In the genomic region with DNA sequence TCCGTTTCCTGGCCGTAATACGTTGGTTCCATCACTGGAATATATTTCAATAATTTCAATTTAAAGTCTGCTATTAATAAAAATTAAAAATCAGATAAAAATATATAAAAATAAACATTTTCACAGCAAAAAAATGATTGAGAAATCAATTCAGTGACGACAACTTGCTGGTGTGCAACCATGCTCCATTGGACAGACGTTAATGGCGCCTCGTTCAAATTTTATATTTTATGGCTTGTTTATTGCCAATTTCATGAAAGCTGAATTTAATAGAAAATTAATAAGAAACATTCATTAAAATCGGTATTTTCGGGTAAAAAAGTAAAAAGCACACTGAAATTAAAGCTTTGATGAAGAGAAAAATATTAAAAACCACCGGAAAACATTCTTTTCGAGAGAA, we compare ENCODE assay signal across 5 worm cellular contexts.
TF ChIP-seq lines count a peak whose summit lies in the region.

Y53C12A.3 (minus strand) TSS at position 34 of the 400 bp plus-strand sequence.

TF ChIP-seq in whole organism, L1 larva, 84 proteins besides CTCF, POLR2A, EP300 and RAD21 (continues in another document):
- TF ChIP-seq skn-1 (tag; optimal IDR thresholded peaks at IDR 0.05; lab: Kevin White, UChicago) (peak; percentile 57), nhr-28 (tag; optimal IDR thresholded peaks at IDR 0.05; lab: Kevin White, UChicago) (no peak), mep-1 (tag; optimal IDR thresholded peaks at IDR 0.05; lab: Kevin White, UChicago) (peak; percentile 58), ztf-4 (tag; optimal IDR thresholded peaks at IDR 0.05; lab: Kevin White, UChicago) (no peak), nhr-84 (tag; optimal IDR thresholded peaks at IDR 0.05; lab: Kevin White, UChicago) (no peak), unc-30 (tag; optimal IDR thresholded peaks at IDR 0.05; lab: Kevin White, UChicago) (no peak), nhr-77 (tag; optimal IDR thresholded peaks at IDR 0.05; lab: Kevin White, UChicago) (no peak), aly-2 (tag; optimal IDR thresholded peaks at IDR 0.05; lab: Kevin White, UChicago) (no peak), unc-98 (GFP tag; IDR thresholded peaks at IDR 0.05; lab: Robert Waterston, UW) (no peak), mef-2 (tag; optimal IDR thresholded peaks at IDR 0.05; lab: Kevin White, UChicago) (no peak), nhr-19 (GFP tag; conservative IDR thresholded peaks at IDR 0.05; lab: Robert Waterston, UW) (no peak), pax-3 (tag; optimal IDR thresholded peaks at IDR 0.05; lab: Kevin White, UChicago) (no peak), irx-1 (tag; optimal IDR thresholded peaks at IDR 0.05; lab: Kevin White, UChicago) (no peak), nhr-20 (tag; optimal IDR thresholded peaks at IDR 0.05; lab: Kevin White, UChicago) (peak; percentile 47), fkh-8 (tag; optimal IDR thresholded peaks at IDR 0.05; lab: Kevin White, UChicago) (no peak), Y116A8C.19 (tag; optimal IDR thresholded peaks at IDR 0.05; lab: Kevin White, UChicago; ENCODE audit: borderline replicate concordance) (no peak), ces-1 (GFP tag; optimal IDR thresholded peaks at IDR 0.05; lab: Kevin White, UChicago) (no peak), fos-1 (tag; optimal IDR thresholded peaks at IDR 0.05; lab: Kevin White, UChicago) (no peak)

TF ChIP-seq in whole organism, L3 larva, 47 proteins besides CTCF, POLR2A, EP300 and RAD21 (continues in another document):
- TF ChIP-seq elt-3 (tag; optimal IDR thresholded peaks at IDR 0.05; lab: Kevin White, UChicago) (no peak), nhr-25 (tag; optimal IDR thresholded peaks at IDR 0.05; lab: Kevin White, UChicago) (no peak), pha-4 (tag; optimal IDR thresholded peaks at IDR 0.05; lab: Kevin White, UChicago) (peak; percentile 78), aly-2 (tag; optimal IDR thresholded peaks at IDR 0.05; lab: Kevin White, UChicago) (no peak), R02D3.7 (tag; optimal IDR thresholded peaks at IDR 0.05; lab: Kevin White, UChicago) (no peak), ZK546.5 (tag; optimal IDR thresholded peaks at IDR 0.05; lab: Kevin White, UChicago) (no peak), ztf-4 (tag; optimal IDR thresholded peaks at IDR 0.05; lab: Kevin White, UChicago) (no peak), nfya-1 (tag; optimal IDR thresholded peaks at IDR 0.05; lab: Kevin White, UChicago; ENCODE audit: insufficient read depth) (peak; percentile 52), jun-1 (tag; optimal IDR thresholded peaks at IDR 0.05; lab: Kevin White, UChicago) (no peak), nhr-28 (tag; optimal IDR thresholded peaks at IDR 0.05; lab: Kevin White, UChicago) (no peak), lin-39 (tag; optimal IDR thresholded peaks at IDR 0.05; lab: Kevin White, UChicago) (peak; percentile 16), ztf-11 (tag; optimal IDR thresholded peaks at IDR 0.05; lab: Kevin White, UChicago) (no peak), elt-1 (tag; optimal IDR thresholded peaks at IDR 0.05; lab: Kevin White, UChicago) (no peak), mml-1 (tag; optimal IDR thresholded peaks at IDR 0.05; lab: Kevin White, UChicago) (no peak), eor-1 (tag; optimal IDR thresholded peaks at IDR 0.05; lab: Kevin White, UChicago) (no peak), unc-62 (GFP tag; optimal IDR thresholded peaks at IDR 0.05; lab: Kevin White, UChicago) (no peak), egl-5 (tag; optimal IDR thresholded peaks at IDR 0.05; lab: Kevin White, UChicago) (peak; percentile 4), zag-1 (tag; optimal IDR thresholded peaks at IDR 0.05; lab: Kevin White, UChicago) (no peak), nhr-237 (tag; optimal IDR thresholded peaks at IDR 0.05; lab: Kevin White, UChicago) (no peak)

TF ChIP-seq in whole organism, early embryonic, 17 proteins besides CTCF, POLR2A, EP300 and RAD21:
- TF ChIP-seq ets-7 (tag; optimal IDR thresholded peaks at IDR 0.05; lab: Kevin White, UChicago) = no peak
- TF ChIP-seq tbx-11 (GFP tag; IDR thresholded peaks at IDR 0.05; lab: Robert Waterston, UW) = no peak
- no peak for TF ChIP-seq sea-1 (GFP tag; conservative IDR thresholded peaks at IDR 0.05; lab: Robert Waterston, UW)
- TF ChIP-seq pes-1 (GFP tag; IDR thresholded peaks at IDR 0.05; lab: Robert Waterston, UW) = no peak
- TF ChIP-seq F13C5.2 (tag; optimal IDR thresholded peaks at IDR 0.05; lab: Kevin White, UChicago) = peak; percentile 16
- TF ChIP-seq ceh-13 (GFP tag; optimal IDR thresholded peaks at IDR 0.05; lab: Kevin White, UChicago) = no peak

TF ChIP-seq in whole organism, midembryonic, 9 proteins besides CTCF, POLR2A, EP300 and RAD21:
- TF ChIP-seq med-1 (GFP tag; optimal IDR thresholded peaks at IDR 0.05; lab: Kevin White, UChicago; ENCODE audit: insufficient read depth) (no peak), ztf-23 (GFP tag; IDR thresholded peaks at IDR 0.05; lab: Robert Waterston, UW) (0 out of 2 replicates have a peak, but pooled peaks have one; percentile 7), cog-1 (tag; optimal IDR thresholded peaks at IDR 0.05; lab: Kevin White, UChicago) (peak; percentile 23), ztf-29 (GFP tag; IDR thresholded peaks at IDR 0.05; lab: Robert Waterston, UW) (no peak)

TF ChIP-seq in whole organism, young adult, 124 proteins besides CTCF, POLR2A, EP300 and RAD21:
- TF ChIP-seq nhr-80 (tag; optimal IDR thresholded peaks at IDR 0.05; lab: Kevin White, UChicago) = no peak
- TF ChIP-seq nhr-90 (tag; optimal IDR thresholded peaks at IDR 0.05; lab: Kevin White, UChicago) = no peak
- TF ChIP-seq F23B12.7 (tag; optimal IDR thresholded peaks at IDR 0.05; lab: Kevin White, UChicago; ENCODE audit: insufficient read depth) = peak; percentile 32
- TF ChIP-seq mcd-1 (GFP tag; IDR thresholded peaks at IDR 0.05; lab: Robert Waterston, UW) = peak; percentile 78
- TF ChIP-seq F39B2.1 (GFP tag; IDR thresholded peaks at IDR 0.05; lab: Robert Waterston, UW) = no peak
- TF ChIP-seq hsf-1 (GFP tag; IDR thresholded peaks at IDR 0.05; lab: Robert Waterston, UW) = no peak
- no peak for TF ChIP-seq D2030.7 (GFP tag; IDR thresholded peaks at IDR 0.05; lab: Robert Waterston, UW)
- no peak for TF ChIP-seq aptf-3 (GFP tag; IDR thresholded peaks at IDR 0.05; lab: Robert Waterston, UW)
- TF ChIP-seq lin-54 (GFP tag; optimal IDR thresholded peaks at IDR 0.05; lab: Kevin White, UChicago) = peak; percentile 79
- TF ChIP-seq lag-1 (GFP tag; IDR thresholded peaks at IDR 0.05; lab: Robert Waterston, UW) = no peak
- no peak for TF ChIP-seq F57C9.4 (tag; optimal IDR thresholded peaks at IDR 0.05; lab: Kevin White, UChicago)
- peak in 1 of 3 experiments; percentile 72 for TF ChIP-seq lin-35 (GFP tag; optimal IDR thresholded peaks at IDR 0.05; lab: Kevin White, UChicago)
- TF ChIP-seq F33H1.4 (GFP tag; IDR thresholded peaks at IDR 0.05; lab: Robert Waterston, UW) = no peak
- TF ChIP-seq attf-6 (GFP tag; IDR thresholded peaks at IDR 0.05; lab: Robert Waterston, UW) = no peak
- no peak for TF ChIP-seq ceh-58 (GFP tag; IDR thresholded peaks at IDR 0.05; lab: Robert Waterston, UW)
- no peak for TF ChIP-seq F37B4.10 (GFP tag; IDR thresholded peaks at IDR 0.05; lab: Robert Waterston, UW)
- TF ChIP-seq ztf-28 (GFP tag; IDR thresholded peaks at IDR 0.05; lab: Robert Waterston, UW) = no peak
- TF ChIP-seq gei-17 (GFP tag; optimal IDR thresholded peaks at IDR 0.05; lab: Kevin White, UChicago) = no peak
- TF ChIP-seq die-1 (tag; optimal IDR thresholded peaks at IDR 0.05; lab: Kevin White, UChicago) = no peak
- TF ChIP-seq F57A8.1 (GFP tag; optimal IDR thresholded peaks at IDR 0.05; lab: Kevin White, UChicago) = no peak
- no peak for TF ChIP-seq mxl-1 (tag; optimal IDR thresholded peaks at IDR 0.05; lab: Kevin White, UChicago)
- no peak for TF ChIP-seq lir-1 (GFP tag; conservative IDR thresholded peaks at IDR 0.05; lab: Robert Waterston, UW)
- peak; percentile 8 for TF ChIP-seq dpl-1 (GFP tag; optimal IDR thresholded peaks at IDR 0.05; lab: Kevin White, UChicago)
- TF ChIP-seq nhr-179 (tag; optimal IDR thresholded peaks at IDR 0.05; lab: Kevin White, UChicago) = no peak
- no peak for TF ChIP-seq madf-8 (GFP tag; conservative IDR thresholded peaks at IDR 0.05; lab: Robert Waterston, UW)
- TF ChIP-seq B0261.1 (tag; optimal IDR thresholded peaks at IDR 0.05; lab: Kevin White, UChicago) = no peak
- TF ChIP-seq efl-1 (GFP tag; optimal IDR thresholded peaks at IDR 0.05; lab: Kevin White, UChicago) = peak; percentile 43

Comparison
In these comparisons a context has a peak if more than half of its experiments do, and no peak if none do; other contexts are left out.
1. Of the 8 proteins assayed by ChIP-seq in both whole organism, young adult and whole organism, L1 larva: peak only in whole organism, young adult: none; only in whole organism, L1 larva: unc-130; in both: dpl-1 and efl-1; in neither: 4; mixed calls (peak in some experiments, not most) for 1.